Worm (Caenorhabditis elegans): ENCODE results near the gene str-79.

str-79 gene

ce11 chrX:1960895-1961715 lies 8.6 kb upstream of the str-79 start (continued):
- TF ChIP-seq sdz-12 (GFP tag; optimal IDR thresholded peaks at IDR 0.05), result no peak
- no peak for TF ChIP-seq snpc-1.2 (GFP tag; IDR thresholded peaks at IDR 0.05)
- TF ChIP-seq hlh-11 (tag; optimal IDR thresholded peaks at IDR 0.05), result peak; percentile 54
- TF ChIP-seq hif-1 (tag; optimal IDR thresholded peaks at IDR 0.05), result no peak
- no peak for TF ChIP-seq set-16 (GFP tag; IDR thresholded peaks at IDR 0.05)
- TF ChIP-seq dmd-9 (GFP tag; IDR thresholded peaks at IDR 0.05), result no peak
- TF ChIP-seq unc-62 (GFP tag; optimal IDR thresholded peaks at IDR 0.05 in 1 of 2), result peak in 1 of 2 experiments; percentile 97
- no peak for TF ChIP-seq unc-62 (tag; optimal IDR thresholded peaks at IDR 0.05)
- peak; percentile 49 for TF ChIP-seq mes-2 (tag; optimal IDR thresholded peaks at IDR 0.05; ENCODE audit: poor library complexity, severe bottlenecking)
- TF ChIP-seq egl-43 (GFP tag; IDR thresholded peaks at IDR 0.05), result no peak
- TF ChIP-seq mep-1 (tag; optimal IDR thresholded peaks at IDR 0.05), result no peak
- TF ChIP-seq hmg-1.1 (GFP tag; IDR thresholded peaks at IDR 0.05), result peak; percentile 19
- no peak for TF ChIP-seq ztf-11 (tag; optimal IDR thresholded peaks at IDR 0.05)
- TF ChIP-seq zfp-3 (GFP tag; conservative IDR thresholded peaks at IDR 0.05), result no peak
- no peak for TF ChIP-seq nhr-6 (tag; optimal IDR thresholded peaks at IDR 0.05)
- peak in 1 of 2 experiments; percentile 34 for TF ChIP-seq mdl-1 (tag; optimal IDR thresholded peaks at IDR 0.05)
- TF ChIP-seq nhr-42 (GFP tag; IDR thresholded peaks at IDR 0.05), result no peak
- no peak for TF ChIP-seq mxl-2 (GFP tag; conservative IDR thresholded peaks at IDR 0.05)
- no peak for TF ChIP-seq gei-8 (GFP tag; optimal IDR thresholded peaks at IDR 0.05)
- no peak for TF ChIP-seq unc-39 (tag; optimal IDR thresholded peaks at IDR 0.05)
- TF ChIP-seq nhr-41 (GFP tag; IDR thresholded peaks at IDR 0.05), result no peak
- no peak for TF ChIP-seq unc-130 (GFP tag; optimal IDR thresholded peaks at IDR 0.05)
- TF ChIP-seq ceh-20 (GFP tag; IDR thresholded peaks at IDR 0.05), result no peak
- TF ChIP-seq lir-3 (tag; optimal IDR thresholded peaks at IDR 0.05), result no peak
- TF ChIP-seq dmd-6 (GFP tag; IDR thresholded peaks at IDR 0.05), result peak; percentile 24; the same call in 1 of the 2 replicates
- no peak for TF ChIP-seq lin-1 (GFP tag; IDR thresholded peaks at IDR 0.05)
- no peak for TF ChIP-seq F49E8.2 (tag; optimal IDR thresholded peaks at IDR 0.05; ENCODE audit: borderline replicate concordance)
- no peak for TF ChIP-seq F10B5.3 (tag; optimal IDR thresholded peaks at IDR 0.05)
- no peak for TF ChIP-seq zfp-2 (tag; optimal IDR thresholded peaks at IDR 0.05)
- no peak for TF ChIP-seq ceh-44 (GFP tag; IDR thresholded peaks at IDR 0.05)
- no peak for TF ChIP-seq Y48G9A.11 (GFP tag; IDR thresholded peaks at IDR 0.05)
- no peak for TF ChIP-seq zip-11 (GFP tag; IDR thresholded peaks at IDR 0.05)
- TF ChIP-seq lin-15B (tag; optimal IDR thresholded peaks at IDR 0.05), result no peak
- TF ChIP-seq daf-19 (GFP tag; conservative IDR thresholded peaks at IDR 0.05), result no peak
- no peak for TF ChIP-seq dmd-8 (GFP tag; IDR thresholded peaks at IDR 0.05)

- no peak for TF ChIP-seq lin-39 (tag; optimal IDR thresholded peaks at IDR 0.05)
- no peak for TF ChIP-seq dve-1 (tag; optimal IDR thresholded peaks at IDR 0.05; ENCODE audit: insufficient read depth)
- TF ChIP-seq T26A8.4 (GFP tag; IDR thresholded peaks at IDR 0.05), result no peak
- no peak for TF ChIP-seq mdl-1 (tag; optimal IDR thresholded peaks at IDR 0.05)
- no peak for TF ChIP-seq ama-1 (optimal IDR thresholded peaks at IDR 0.05)
Observed at ce11 chrX:1962273-1962672, 7.4 kb upstream of the str-79 start, which contains the start of gene F52D2.7. Gene F52D2.7 (plus strand): TSS chrX:1962573.

All from whole organism, L4 larva.